Worm (Caenorhabditis elegans): ENCODE data around the gene W02B12.11.

The W02B12.11 gene

ce11 chrII:11492843-11493242 lies 19.2 kb downstream of the W02B12.11 start, which contains the start of gene hacl-1 (continued):
- no peak for TF ChIP-seq lir-3 (tag; optimal IDR thresholded peaks at IDR 0.05)
- no peak for TF ChIP-seq madf-9 (GFP tag; conservative IDR thresholded peaks at IDR 0.05)
- TF ChIP-seq zip-2 (tag; optimal IDR thresholded peaks at IDR 0.05) = no peak
- no peak for TF ChIP-seq daf-16 (GFP tag; optimal IDR thresholded peaks at IDR 0.05)
- TF ChIP-seq daf-16 (tag; optimal IDR thresholded peaks at IDR 0.05) = peak; percentile 19
- no peak for TF ChIP-seq lin-15B (tag; optimal IDR thresholded peaks at IDR 0.05)
- peak; percentile 57 for TF ChIP-seq hlh-11 (tag; optimal IDR thresholded peaks at IDR 0.05)
- TF ChIP-seq unc-130 (GFP tag; optimal IDR thresholded peaks at IDR 0.05) = no peak
- no peak for TF ChIP-seq arid-1 (GFP tag; conservative IDR thresholded peaks at IDR 0.05)
- peak; percentile 15 for TF ChIP-seq lin-13 (GFP tag; optimal IDR thresholded peaks at IDR 0.05)
- no peak for TF ChIP-seq ceh-20 (GFP tag; IDR thresholded peaks at IDR 0.05)
- TF ChIP-seq R02D3.7 (tag; optimal IDR thresholded peaks at IDR 0.05) = no peak
- peak; percentile 41 for TF ChIP-seq mep-1 (tag; optimal IDR thresholded peaks at IDR 0.05)
- 0 out of 2 replicates have a peak, but pooled peaks have one; percentile 7 for TF ChIP-seq hmg-1.1 (GFP tag; IDR thresholded peaks at IDR 0.05)
- TF ChIP-seq spr-3 (GFP tag; optimal IDR thresholded peaks at IDR 0.05) = no peak
- TF ChIP-seq dve-1 (tag; optimal IDR thresholded peaks at IDR 0.05; ENCODE audit: insufficient read depth) = peak; percentile 71
- TF ChIP-seq unc-39 (tag; optimal IDR thresholded peaks at IDR 0.05) = no peak
- no peak for TF ChIP-seq T26A8.4 (GFP tag; IDR thresholded peaks at IDR 0.05)
- peak; percentile 35 for TF ChIP-seq jun-1 (tag; optimal IDR thresholded peaks at IDR 0.05)
- peak; percentile 59 for TF ChIP-seq aha-1 (tag)
- no peak for TF ChIP-seq madf-5 (GFP tag; IDR thresholded peaks at IDR 0.05)
- TF ChIP-seq nhr-25 (tag; optimal IDR thresholded peaks at IDR 0.05; ENCODE audit: borderline replicate concordance, insufficient read depth) = peak; percentile 1
- TF ChIP-seq saeg-2 (GFP tag; IDR thresholded peaks at IDR 0.05) = no peak
- TF ChIP-seq hif-1 (tag; optimal IDR thresholded peaks at IDR 0.05) = no peak
- no peak for TF ChIP-seq dmd-8 (GFP tag; IDR thresholded peaks at IDR 0.05)
- TF ChIP-seq ztf-11 (tag; optimal IDR thresholded peaks at IDR 0.05) = no peak
- TF ChIP-seq ceh-62 (tag; optimal IDR thresholded peaks at IDR 0.05) = no peak
- no peak for TF ChIP-seq Y75B8A.6 (GFP tag; IDR thresholded peaks at IDR 0.05)
- no peak for TF ChIP-seq ceh-32 (tag; optimal IDR thresholded peaks at IDR 0.05; ENCODE audit: poor library complexity)
- no peak for TF ChIP-seq mdt-29 (GFP tag; IDR thresholded peaks at IDR 0.05)
- no peak for TF ChIP-seq cey-2 (tag; optimal IDR thresholded peaks at IDR 0.05; ENCODE audit: borderline replicate concordance, insufficient read depth)

ce11 chrII:11495307-11495706 lies 21.6 kb downstream of the W02B12.11 start, which contains the start of the genes ooc-3 and B0334.4:
TSS of gene ooc-3 (minus strand) at chrII:11495321.
TSS of gene B0334.4 (plus strand) at chrII:11495692.
- no peak for TF ChIP-seq daf-16 (GFP tag; optimal IDR thresholded peaks at IDR 0.05)
- TF ChIP-seq daf-16 (tag; optimal IDR thresholded peaks at IDR 0.05) = peak; percentile 64
- peak; percentile 7 for TF ChIP-seq hlh-30 (tag; optimal IDR thresholded peaks at IDR 0.05; ENCODE audit: insufficient read depth)
- peak; percentile 26 for TF ChIP-seq mes-2 (tag; optimal IDR thresholded peaks at IDR 0.05; ENCODE audit: poor library complexity, severe bottlenecking)
- TF ChIP-seq dmd-9 (GFP tag; IDR thresholded peaks at IDR 0.05) = no peak
- TF ChIP-seq lsy-2 (tag; optimal IDR thresholded peaks at IDR 0.05) = peak in 1 of 2 experiments; percentile 94
- peak; percentile 42 for TF ChIP-seq dpl-1 (GFP tag; optimal IDR thresholded peaks at IDR 0.05)

ce11 chrII:11495806-11496205 lies 22.1 kb downstream of the W02B12.11 start:
- TF ChIP-seq F10B5.3 (tag; optimal IDR thresholded peaks at IDR 0.05) (no peak), zfp-3 (GFP tag; conservative IDR thresholded peaks at IDR 0.05) (no peak), egl-27 (tag; optimal IDR thresholded peaks at IDR 0.05) (no peak), ctbp-1 (GFP tag; IDR thresholded peaks at IDR 0.05) (no peak), T26A8.4 (GFP tag; IDR thresholded peaks at IDR 0.05) (no peak)
